Fruit fly (Drosophila melanogaster) ovary, adult (tissue): ENCODE results near the gene Spag1.

Experiments
- CG17801 ChIP-seq: fragments of 200-800 bp; optimal IDR thresholded peaks from 2 replicates; lab custom pipeline; 2019; ENCODE audit warnings: missing biosample characterization, mild to moderate bottlenecking, missing genetic modification characterization, moderate library complexity; ENCODE audit not compliant: partially characterized antibody

The Spag1 gene

dm6 chr3R:26952200-26952856, 4.7 kb downstream of the Spag1 start:
- TF ChIP-seq CG17801 (GFP tag; lab: Kevin White, UChicago) = no peak

dm6 chr3R:26952857-26953477, 5.3 kb downstream of the Spag1 start:
- TF ChIP-seq CG17801 (GFP tag; lab: Kevin White, UChicago) = no peak

- peak; percentile 99 for TF ChIP-seq CG17801 (GFP tag; lab: Kevin White, UChicago)
These were observed 5.8 kb downstream of the Spag1 start for dm6 chr3R:26953478-26953874.

- peak; percentile 89 for TF ChIP-seq CG17801 (GFP tag; lab: Kevin White, UChicago)
These were observed 6.5 kb downstream of the Spag1 start for dm6 chr3R:26954020-26954672.

- no peak for TF ChIP-seq CG17801 (GFP tag; lab: Kevin White, UChicago)
These were observed 7.9 kb downstream of the Spag1 start for dm6 chr3R:26955527-26955926.

- TF ChIP-seq CG17801 (GFP tag; lab: Kevin White, UChicago) = no peak
These were observed 8.9 kb downstream of the Spag1 start for dm6 chr3R:26956376-26957062.

- TF ChIP-seq CG17801 (GFP tag; lab: Kevin White, UChicago) = no peak
These were observed 9.5 kb downstream of the Spag1 start for dm6 chr3R:26957132-26957531.

dm6 chr3R:26958314-26958979, 10.8 kb downstream of the Spag1 start, which contains the start of gene CG6330:
TSS of gene CG6330 (minus strand) at chr3R:26958491.
- TF ChIP-seq CG17801 (GFP tag; lab: Kevin White, UChicago) = no peak

dm6 chr3R:26960496-26960895, 12.9 kb downstream of the Spag1 start:
- no peak for TF ChIP-seq CG17801 (GFP tag; lab: Kevin White, UChicago)

dm6 chr3R:26963747-26964174, 16.1 kb downstream of the Spag1 start:
- TF ChIP-seq CG17801 (GFP tag; lab: Kevin White, UChicago) = peak; percentile 75

dm6 chr3R:26964452-26965133, 17.0 kb downstream of the Spag1 start, which contains the start of gene Tsp97E:
TSS of gene Tsp97E (minus strand) at chr3R:26964817.
- peak; percentile 32 for TF ChIP-seq CG17801 (GFP tag; lab: Kevin White, UChicago)

dm6 chr3R:26966385-26966784, 18.8 kb downstream of the Spag1 start, which contains the start of gene Gr97a:
TSS of gene Gr97a (minus strand) at chr3R:26966485.
- TF ChIP-seq CG17801 (GFP tag; lab: Kevin White, UChicago) = no peak

dm6 chr3R:26966794-26967323, 19.2 kb downstream of the Spag1 start, which contains the start of gene CG5521:
TSS of gene CG5521 (plus strand) at chr3R:26966930.
- TF ChIP-seq CG17801 (GFP tag; lab: Kevin White, UChicago) = no peak
